Worm (Caenorhabditis elegans) whole organism, early embryonic: ENCODE results near the gene trxr-1.

Experiments
- B0310.2 ChIP-seq: sonication (generic microtip); optimal IDR thresholded peaks from 2 replicates; lab custom pipeline; 2016; ENCODE audit warnings: mild to moderate bottlenecking, missing genetic modification characterization, missing compliant biosample characterization
- F13C5.2 ChIP-seq: sonication (generic microtip); optimal IDR thresholded peaks from 2 replicates; lab custom pipeline; 2017; ENCODE audit warnings: mild to moderate bottlenecking, missing genetic modification characterization, inconsistent platforms, missing compliant biosample characterization
- aly-1 ChIP-seq: sonication (generic microtip); optimal IDR thresholded peaks from 2 replicates; lab custom pipeline; 2016; ENCODE audit warnings: missing genetic modification characterization, missing compliant biosample characterization
- ama-1 ChIP-seq: fragments of 150-350 bp; optimal IDR thresholded peaks from 2 replicates; lab custom pipeline; 2014
- ceh-13 ChIP-seq: fragments of 200-800 bp; sonication (Bioruptor generic); optimal IDR thresholded peaks from 2 replicates; lab custom pipeline; 2018; ENCODE audit warnings: mild to moderate bottlenecking, missing genetic modification characterization, missing compliant biosample characterization
- ceh-36 ChIP-seq: sonication (generic microtip); optimal IDR thresholded peaks from 2 replicates; lab custom pipeline; 2016; ENCODE audit warnings: missing genetic modification characterization, inconsistent platforms, missing compliant biosample characterization
- ets-7 ChIP-seq: sonication (generic microtip); optimal IDR thresholded peaks from 2 replicates; lab custom pipeline; 2016; ENCODE audit warnings: missing genotype, missing genetic modification characterization, missing compliant biosample characterization
- flt-1 ChIP-seq: fragments of 200-800 bp; sonication (Bioruptor generic); IDR thresholded peaks from 2 replicates; pipeline ENCODE4 v1.3.6; 2022; ENCODE audit warnings: missing genetic modification characterization, missing compliant biosample characterization
- hmbx-1 ChIP-seq: sonication (generic microtip); optimal IDR thresholded peaks from 2 replicates; lab custom pipeline; 2016; ENCODE audit warnings: mild to moderate bottlenecking, missing genetic modification characterization, missing compliant biosample characterization
- hmg-4 ChIP-seq: fragments of 200-800 bp; sonication (Bioruptor generic); optimal IDR thresholded peaks from 2 replicates; lab custom pipeline; 2018; ENCODE audit warnings: mild to moderate bottlenecking, missing genetic modification characterization, missing compliant biosample characterization
- hnd-1 ChIP-seq: sonication (generic microtip); optimal IDR thresholded peaks from 2 replicates; lab custom pipeline; 2016; ENCODE audit warnings: missing genetic modification characterization, missing compliant biosample characterization
- pes-1 ChIP-seq: fragments of 200-800 bp; sonication (Bioruptor generic); IDR thresholded peaks from 2 replicates; pipeline ENCODE4 v1.3.6; 2022; ENCODE audit warnings: missing genetic modification reagents, missing genetic modification characterization, missing compliant biosample characterization
- scrt-1 ChIP-seq: fragments of 200-800 bp; sonication (Bioruptor generic); IDR thresholded peaks from 2 replicates; pipeline ENCODE4 v1.3.6; 2022; ENCODE audit warnings: missing genetic modification characterization, missing compliant biosample characterization
- sea-1 ChIP-seq: fragments of 200-800 bp; sonication (Bioruptor generic); conservative IDR thresholded peaks from 2 replicates; pipeline ENCODE4 v1.3.6; 2022; ENCODE audit warnings: missing genetic modification characterization, missing compliant biosample characterization
- tbx-11 ChIP-seq: fragments of 200-800 bp; sonication (Bioruptor generic); IDR thresholded peaks from 2 replicates; pipeline ENCODE4 v1.3.6; 2022; ENCODE audit warnings: missing genetic modification characterization, missing compliant biosample characterization
- tbx-37 ChIP-seq: fragments of 200-800 bp; sonication (Bioruptor generic); conservative IDR thresholded peaks from 2 replicates; pipeline ENCODE4 v1.3.6; 2022; ENCODE audit warnings: missing genetic modification reagents, missing genetic modification characterization, missing compliant biosample characterization
- tra-4 ChIP-seq: sonication (generic microtip); optimal IDR thresholded peaks from 2 replicates; lab custom pipeline; 2017; ENCODE audit warnings: missing genetic modification characterization, missing compliant biosample characterization

Gene trxr-1

DNA sequence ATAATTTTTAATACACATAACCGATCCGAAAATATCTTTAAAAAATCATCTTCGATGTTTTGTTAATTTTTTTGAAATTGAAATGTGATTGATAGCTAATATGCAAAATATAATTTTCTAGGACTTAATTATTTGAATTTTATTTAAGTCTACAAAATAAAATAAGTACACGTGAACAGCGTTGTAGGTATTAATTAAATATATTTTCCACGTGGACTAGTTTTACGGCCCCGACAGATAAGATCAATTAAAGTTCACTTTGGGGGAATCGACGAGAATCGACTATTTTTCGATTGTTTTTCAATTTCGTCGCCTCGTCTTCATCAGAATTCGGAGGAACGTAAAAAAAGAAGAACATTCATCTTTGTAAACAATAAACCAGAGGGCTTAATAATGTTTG lies 12.5 kb upstream of the trxr-1 start, which contains the start of gene C25A8.5:
TSS of gene C25A8.5 (plus strand) at position 301 of the 400 bp plus-strand sequence.
- no peak for TF ChIP-seq hmbx-1 (tag; lab: Kevin White, UChicago)
- no peak for TF ChIP-seq flt-1
- no peak for TF ChIP-seq pes-1 (GFP tag; lab: Robert Waterston, UW)
- no peak for TF ChIP-seq scrt-1 (GFP tag; lab: Robert Waterston, UW)
- TF ChIP-seq sea-1 (GFP tag; lab: Robert Waterston, UW), result no peak
- no peak for TF ChIP-seq hmg-4 (GFP tag; lab: Kevin White, UChicago)
- no peak for TF ChIP-seq ceh-13 (GFP tag; lab: Kevin White, UChicago)
- TF ChIP-seq tbx-11 (GFP tag; lab: Robert Waterston, UW), result no peak
- TF ChIP-seq B0310.2 (tag; lab: Kevin White, UChicago), result no peak
- no peak for TF ChIP-seq tbx-37 (GFP tag; lab: Robert Waterston, UW)
- TF ChIP-seq ets-7 (tag; lab: Kevin White, UChicago), result no peak

DNA sequence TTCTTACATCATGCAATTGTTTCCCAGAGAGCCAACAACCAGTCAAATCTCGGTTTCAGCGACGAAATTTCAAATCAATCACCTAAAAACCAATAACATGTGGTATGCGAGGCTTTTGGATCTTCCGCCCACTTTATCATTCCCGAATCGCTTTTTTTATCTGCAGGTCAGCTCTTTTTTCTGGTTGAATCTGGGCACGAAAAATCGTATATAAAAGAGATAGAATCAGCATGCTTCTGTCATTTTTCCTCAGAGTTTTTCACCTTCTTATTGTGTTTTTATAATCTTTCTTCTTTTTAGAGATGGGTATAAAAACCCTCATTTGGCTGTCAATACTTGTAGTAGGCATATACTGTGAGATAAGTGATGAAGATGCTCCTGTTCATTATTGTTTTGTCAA lies 8.4 kb upstream of the trxr-1 start, which contains the start of gene cht-3:
TSS of gene cht-3 (plus strand) at position 301 of the 400 bp plus-strand sequence.
- TF ChIP-seq hnd-1 (tag; lab: Kevin White, UChicago), result no peak
- no peak for TF ChIP-seq ceh-13 (GFP tag; lab: Kevin White, UChicago)
- no peak for TF ChIP-seq tra-4 (tag; lab: Kevin White, UChicago)
- no peak for TF ChIP-seq aly-1 (tag; lab: Kevin White, UChicago)
- TF ChIP-seq tbx-37 (GFP tag; lab: Robert Waterston, UW), result no peak
- TF ChIP-seq scrt-1 (GFP tag; lab: Robert Waterston, UW), result no peak
- TF ChIP-seq B0310.2 (tag; lab: Kevin White, UChicago), result no peak
- TF ChIP-seq ceh-36 (tag; lab: Kevin White, UChicago), result no peak
- TF ChIP-seq hmg-4 (GFP tag; lab: Kevin White, UChicago), result no peak
- no peak for TF ChIP-seq F13C5.2 (tag; lab: Kevin White, UChicago)
- TF ChIP-seq sea-1 (GFP tag; lab: Robert Waterston, UW), result no peak
- TF ChIP-seq hmbx-1 (tag; lab: Kevin White, UChicago), result no peak
- TF ChIP-seq ets-7 (tag; lab: Kevin White, UChicago), result no peak
- no peak for TF ChIP-seq pes-1 (GFP tag; lab: Robert Waterston, UW)
- TF ChIP-seq flt-1, result no peak

DNA sequence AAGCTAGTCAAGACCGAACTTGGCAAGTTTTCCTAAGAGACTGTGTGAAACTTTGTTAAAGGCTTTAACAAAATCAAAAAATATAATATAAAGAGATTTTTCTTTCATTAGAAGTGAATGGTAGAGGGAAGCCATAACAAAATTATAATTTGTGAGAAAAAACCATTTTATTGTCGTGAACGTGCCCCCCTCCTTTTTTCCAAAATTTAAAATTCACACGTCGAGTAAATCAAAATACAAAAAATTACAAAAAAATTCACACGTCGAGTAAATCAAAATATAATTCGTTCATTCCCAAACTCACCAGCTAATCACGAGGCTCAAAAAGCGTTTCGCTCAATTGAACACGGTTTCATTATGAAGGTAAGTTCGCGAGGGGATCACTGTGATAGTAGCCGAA lies 2.2 kb upstream of the trxr-1 start, which contains the start of gene C25A8.2:
TSS of gene C25A8.2 (plus strand) at position 301 of the 400 bp plus-strand sequence.
- TF ChIP-seq ceh-13 (GFP tag; lab: Kevin White, UChicago), result no peak
- no peak for TF ChIP-seq sea-1 (GFP tag; lab: Robert Waterston, UW)
- no peak for TF ChIP-seq B0310.2 (tag; lab: Kevin White, UChicago)
- TF ChIP-seq pes-1 (GFP tag; lab: Robert Waterston, UW), result no peak
- no peak for TF ChIP-seq scrt-1 (GFP tag; lab: Robert Waterston, UW)
- no peak for TF ChIP-seq ceh-36 (tag; lab: Kevin White, UChicago)
- no peak for TF ChIP-seq ama-1 (lab: Kevin White, UChicago)
- no peak for TF ChIP-seq tbx-11 (GFP tag; lab: Robert Waterston, UW)
- TF ChIP-seq hmbx-1 (tag; lab: Kevin White, UChicago), result no peak
- no peak for TF ChIP-seq tbx-37 (GFP tag; lab: Robert Waterston, UW)
- TF ChIP-seq ets-7 (tag; lab: Kevin White, UChicago), result no peak
- TF ChIP-seq hnd-1 (tag; lab: Kevin White, UChicago), result no peak
- no peak for TF ChIP-seq aly-1 (tag; lab: Kevin White, UChicago)
- TF ChIP-seq F13C5.2 (tag; lab: Kevin White, UChicago), result no peak
- no peak for TF ChIP-seq flt-1
- no peak for TF ChIP-seq tra-4 (tag; lab: Kevin White, UChicago)
- TF ChIP-seq hmg-4 (GFP tag; lab: Kevin White, UChicago), result no peak

DNA sequence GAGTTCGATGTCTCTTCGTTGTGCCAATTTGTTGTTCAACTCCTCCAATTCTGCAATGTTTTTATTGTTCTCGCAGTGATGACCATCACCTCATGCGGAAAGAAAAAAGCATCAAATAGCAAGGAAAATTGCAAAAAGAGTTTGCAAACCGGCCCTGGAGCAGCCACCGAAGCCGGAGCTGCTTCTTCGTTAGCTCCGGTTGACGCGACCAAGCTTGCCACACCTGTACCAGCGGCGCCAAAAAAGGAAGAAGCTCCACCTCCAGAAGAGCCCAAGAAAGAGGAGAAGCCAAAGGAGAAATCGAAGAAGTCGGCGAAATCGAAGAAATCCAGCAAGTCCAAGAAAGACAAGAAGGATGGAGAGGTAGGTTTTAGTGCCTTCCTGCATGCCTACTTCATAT lies 1.6 kb upstream of the trxr-1 start:
- no peak for TF ChIP-seq ceh-36 (tag; lab: Kevin White, UChicago)

DNA sequence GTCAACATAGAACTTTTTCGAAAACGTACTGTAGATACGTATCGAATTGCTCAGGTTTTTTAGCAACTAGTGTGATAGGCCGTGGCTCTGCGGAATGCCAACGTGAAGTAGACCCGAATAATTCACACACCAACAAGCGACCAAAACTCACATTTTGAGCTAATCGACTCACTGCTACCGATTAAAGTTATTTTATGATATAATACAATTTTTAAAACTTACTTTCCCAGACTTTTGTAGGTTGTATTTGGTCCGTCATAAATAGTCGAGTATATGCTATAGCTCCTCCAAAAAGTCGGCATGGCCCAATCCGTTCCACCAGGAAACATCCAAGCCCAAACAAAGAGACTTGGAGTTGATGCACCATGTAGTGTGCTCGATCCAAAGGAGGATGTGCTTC lies 919 bp upstream of the trxr-1 start, which contains the start of gene C25A8.1:
TSS of gene C25A8.1 (plus strand) at position 301 of the 400 bp plus-strand sequence.
- TF ChIP-seq aly-1 (tag; lab: Kevin White, UChicago) (no peak), B0310.2 (tag; lab: Kevin White, UChicago) (no peak), flt-1 (no peak), ama-1 (lab: Kevin White, UChicago) (no peak), scrt-1 (GFP tag; lab: Robert Waterston, UW) (no peak), hmbx-1 (tag; lab: Kevin White, UChicago) (no peak), tbx-37 (GFP tag; lab: Robert Waterston, UW) (no peak), pes-1 (GFP tag; lab: Robert Waterston, UW) (no peak)

DNA sequence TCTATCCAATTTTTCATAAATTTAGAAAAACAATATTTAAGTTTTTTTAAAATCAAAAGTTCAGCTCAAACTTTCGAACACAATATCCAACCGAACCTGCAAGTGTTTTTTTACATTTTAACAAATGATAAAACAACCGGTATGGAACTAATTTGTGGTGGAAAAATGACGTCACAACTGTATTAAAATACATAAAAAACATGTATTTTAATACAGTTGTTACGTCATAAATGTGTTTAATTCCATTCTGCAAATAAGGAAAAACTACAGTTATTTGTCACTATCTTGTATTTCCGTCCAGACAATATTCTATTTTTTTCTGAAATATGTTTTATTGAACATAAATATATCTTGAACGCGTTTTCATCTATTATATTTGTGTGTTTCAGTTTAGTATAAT lies 460 bp downstream of the trxr-1 start:
- TF ChIP-seq hmg-4 (GFP tag; lab: Kevin White, UChicago) (no peak), ceh-36 (tag; lab: Kevin White, UChicago) (no peak), B0310.2 (tag; lab: Kevin White, UChicago) (no peak)

DNA sequence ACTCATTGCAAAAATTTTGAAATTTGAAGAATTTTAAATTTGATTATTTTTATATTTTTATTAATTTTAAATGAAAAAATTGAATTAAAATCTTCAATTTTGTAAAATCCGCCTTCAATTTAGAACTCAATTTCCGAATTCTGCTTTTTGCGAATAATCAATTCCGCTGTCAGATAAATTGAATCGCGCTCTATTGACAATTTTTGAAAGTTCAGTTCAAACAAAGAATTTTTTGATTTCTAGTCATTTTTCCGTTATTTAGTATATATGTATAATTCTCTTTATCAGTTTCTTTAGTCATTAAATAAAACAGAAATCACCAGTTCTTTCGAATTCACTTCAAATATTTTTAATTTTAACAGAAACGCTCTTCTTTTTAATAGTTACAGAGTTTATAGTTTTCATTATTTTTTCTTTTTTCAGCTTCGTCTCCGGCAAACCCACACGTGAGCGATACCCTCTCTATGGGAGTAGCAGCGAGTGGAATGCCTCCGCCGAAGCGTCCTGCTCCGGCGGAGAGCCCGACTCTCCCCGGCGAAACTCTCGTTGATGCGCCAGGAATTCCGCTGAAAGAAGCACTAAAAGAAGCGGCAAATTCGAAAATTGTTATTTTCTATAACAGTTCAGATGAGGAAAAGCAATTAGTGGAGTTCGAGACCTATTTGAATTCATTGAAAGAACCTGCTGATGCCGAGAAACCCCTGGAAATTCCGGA lies 1.1 kb downstream of the trxr-1 start:
- no peak for TF ChIP-seq flt-1
- TF ChIP-seq hnd-1 (tag; lab: Kevin White, UChicago), result no peak
- no peak for TF ChIP-seq aly-1 (tag; lab: Kevin White, UChicago)
- no peak for TF ChIP-seq tra-4 (tag; lab: Kevin White, UChicago)
- no peak for TF ChIP-seq B0310.2 (tag; lab: Kevin White, UChicago)
- no peak for TF ChIP-seq tbx-37 (GFP tag; lab: Robert Waterston, UW)
- TF ChIP-seq ceh-36 (tag; lab: Kevin White, UChicago), result no peak
- TF ChIP-seq F13C5.2 (tag; lab: Kevin White, UChicago), result no peak
- TF ChIP-seq ama-1 (lab: Kevin White, UChicago), result no peak
- TF ChIP-seq pes-1 (GFP tag; lab: Robert Waterston, UW), result no peak
- no peak for TF ChIP-seq hmbx-1 (tag; lab: Kevin White, UChicago)
- TF ChIP-seq sea-1 (GFP tag; lab: Robert Waterston, UW), result no peak
- no peak for TF ChIP-seq ceh-13 (GFP tag; lab: Kevin White, UChicago)
- TF ChIP-seq ets-7 (tag; lab: Kevin White, UChicago), result no peak
- TF ChIP-seq scrt-1 (GFP tag; lab: Robert Waterston, UW), result no peak
- no peak for TF ChIP-seq tbx-11 (GFP tag; lab: Robert Waterston, UW)
- no peak for TF ChIP-seq hmg-4 (GFP tag; lab: Kevin White, UChicago)
